Fruit fly (Drosophila melanogaster) whole organism, pupa: ENCODE data around the gene Edem2.

Experiments
- CG10348 ChIP-seq: fragments of 200-800 bp; sonication (Bioruptor generic); IDR thresholded peaks from 2 replicates; pipeline ENCODE4 v1.3.6; 2022; ENCODE audit warnings: missing biosample characterization, missing genetic modification characterization
- CG12605 ChIP-seq: fragments of 200-800 bp; sonication (Bioruptor generic); IDR thresholded peaks from 2 replicates; pipeline ENCODE4 v1.3.6; 2022; ENCODE audit warnings: missing biosample characterization, missing genetic modification characterization
- CG13204 ChIP-seq: fragments of 200-800 bp; sonication (Bioruptor generic); optimal IDR thresholded peaks from 2 replicates; lab custom pipeline; 2018; ENCODE audit warnings: missing biosample characterization, mild to moderate bottlenecking, missing genetic modification characterization, moderate library complexity
- CG14655 ChIP-seq: fragments of 200-800 bp; sonication (Bioruptor generic); optimal IDR thresholded peaks from 3 replicates; lab custom pipeline; 2017; ENCODE audit warnings: mild to moderate bottlenecking, missing biosample characterization, missing genetic modification reagents, missing genetic modification characterization
- CG15710 ChIP-seq: fragments of 200-800 bp; sonication (Bioruptor generic); optimal IDR thresholded peaks from 2 replicates; lab custom pipeline; 2018; ENCODE audit warnings: missing biosample characterization, mild to moderate bottlenecking, missing genetic modification characterization, moderate library complexity
- CG17806 ChIP-seq: fragments of 200-800 bp; sonication (Bioruptor generic); optimal IDR thresholded peaks from 2 replicates; lab custom pipeline; 2018; ENCODE audit warnings: missing biosample characterization, mild to moderate bottlenecking, missing genetic modification characterization, moderate library complexity
- CG32121 ChIP-seq: fragments of 200-800 bp; sonication (Bioruptor generic); IDR thresholded peaks from 2 replicates; pipeline ENCODE4 v1.3.6; 2022; ENCODE audit warnings: missing biosample characterization, missing genetic modification characterization
- CG34367 ChIP-seq: fragments of 200-800 bp; sonication (Bioruptor generic); optimal IDR thresholded peaks from 2 replicates; lab custom pipeline; 2018; ENCODE audit warnings: missing biosample characterization, mild to moderate bottlenecking, missing genetic modification characterization
- CG4496 ChIP-seq: fragments of 200-800 bp; sonication (Bioruptor generic); IDR thresholded peaks from 3 replicates; pipeline ENCODE4 v1.3.6; 2022; ENCODE audit warnings: missing biosample characterization, missing genetic modification characterization
- CG8159 ChIP-seq: fragments of 200-800 bp; sonication (Bioruptor generic); optimal IDR thresholded peaks from 3 replicates; lab custom pipeline; 2018; ENCODE audit warnings: missing biosample characterization, mild to moderate bottlenecking, missing genetic modification characterization, moderate library complexity
- CG8301 ChIP-seq: fragments of 200-800 bp; sonication (Bioruptor generic); optimal IDR thresholded peaks from 2 replicates; lab custom pipeline; 2018; ENCODE audit warnings: missing biosample characterization, mild to moderate bottlenecking, missing genetic modification characterization
- CG9948 ChIP-seq: fragments of 200-800 bp; sonication (Bioruptor generic); optimal IDR thresholded peaks from 2 replicates; lab custom pipeline; 2018; ENCODE audit warnings: missing biosample characterization, mild to moderate bottlenecking, missing genetic modification characterization, moderate library complexity
- D1 ChIP-seq: fragments of 200-800 bp; sonication (Bioruptor generic); optimal IDR thresholded peaks from 2 replicates; lab custom pipeline; 2018; ENCODE audit warnings: missing biosample characterization, mild to moderate bottlenecking, missing genetic modification characterization, moderate library complexity
- EcR ChIP-seq: fragments of 200-800 bp; sonication (Bioruptor generic); optimal IDR thresholded peaks from 3 replicates; lab custom pipeline; 2019; ENCODE audit warnings: missing biosample characterization, missing genetic modification characterization, mild to moderate bottlenecking, moderate library complexity, missing genetic modification reagents
- Ets98B ChIP-seq: fragments of 200-800 bp; sonication (Bioruptor generic); IDR thresholded peaks from 2 replicates; pipeline ENCODE4 v1.3.6; 2022; ENCODE audit warnings: missing biosample characterization, missing genetic modification characterization
- Pif1A ChIP-seq: fragments of 200-800 bp; sonication (Bioruptor generic); optimal IDR thresholded peaks from 3 replicates; lab custom pipeline; 2016; ENCODE audit warnings: missing biosample characterization, missing genetic modification characterization
- Pif1B ChIP-seq: fragments of 200-800 bp; sonication (Bioruptor generic); optimal IDR thresholded peaks from 3 replicates; lab custom pipeline; 2016; ENCODE audit warnings: missing biosample characterization, missing genetic modification characterization
- Snoo ChIP-seq: fragments of 200-800 bp; sonication (Bioruptor generic); optimal IDR thresholded peaks from 3 replicates; lab custom pipeline; 2017; ENCODE audit warnings: missing biosample characterization, mild to moderate bottlenecking, missing genetic modification characterization, inconsistent platforms
- fd96Ca ChIP-seq: fragments of 200-800 bp; sonication (Bioruptor generic); IDR thresholded peaks from 3 replicates; pipeline ENCODE4 v1.3.6; 2022; ENCODE audit warnings: missing biosample characterization, missing genetic modification characterization
- gl ChIP-seq: fragments of 200-800 bp; sonication (Bioruptor generic); optimal IDR thresholded peaks from 2 replicates; lab custom pipeline; 2018; ENCODE audit warnings: missing biosample characterization, mild to moderate bottlenecking, missing genetic modification characterization
- rn ChIP-seq: fragments of 200-800 bp; sonication (Bioruptor generic); IDR thresholded peaks from 2 replicates; pipeline ENCODE4 v1.3.6; 2022; ENCODE audit warnings: missing biosample characterization, missing genetic modification characterization

The Edem2 gene

DNA sequence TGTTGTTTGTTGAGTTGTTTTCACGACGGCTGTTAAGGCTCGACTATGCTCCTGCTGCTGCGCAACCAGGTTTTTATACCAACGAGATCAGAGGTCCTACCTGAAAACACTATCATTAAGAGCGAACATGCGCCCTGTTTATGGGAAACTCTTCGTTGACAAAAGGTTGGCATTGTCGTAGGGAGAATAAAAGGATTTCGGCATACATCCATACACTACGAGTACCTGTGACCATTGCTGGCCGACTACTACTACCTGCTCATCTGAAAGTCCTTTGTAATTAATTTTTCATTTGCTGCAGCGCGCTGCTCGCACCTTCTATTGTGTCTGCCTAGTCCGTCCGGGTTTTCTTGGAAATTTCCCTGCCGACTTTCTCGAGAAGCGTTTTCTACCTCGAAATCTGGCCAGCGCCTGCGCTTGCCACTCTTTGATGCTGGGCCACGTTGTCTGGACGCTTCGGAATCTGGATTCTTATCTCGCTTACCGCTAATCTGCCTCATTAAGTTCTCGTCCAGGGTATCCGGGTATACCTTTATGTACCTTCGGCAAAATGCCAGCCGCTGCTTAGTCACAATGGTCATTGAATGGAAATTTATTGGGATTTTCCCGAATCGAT, 33.3 kb downstream of the Edem2 start, which contains the start of gene CG15480:
TSS of gene CG15480 (minus strand) at position 51 of the 616 bp plus-strand sequence.
- no peak for TF ChIP-seq rn
- no peak for TF ChIP-seq EcR (GFP tag; lab: Kevin White, UChicago)
- TF ChIP-seq fd96Ca (GFP tag; lab: Robert Waterston, UW): no peak
- TF ChIP-seq D1 (tag; lab: Kevin White, UChicago): no peak
- no peak for TF ChIP-seq CG17806 (tag; lab: Kevin White, UChicago)

- TF ChIP-seq CG8159 (tag; lab: Kevin White, UChicago): no peak
- TF ChIP-seq CG13204 (GFP tag; lab: Kevin White, UChicago): no peak
- no peak for TF ChIP-seq CG14655 (GFP tag; lab: Kevin White, UChicago)
- TF ChIP-seq gl (tag; lab: Kevin White, UChicago): no peak
- no peak for TF ChIP-seq CG9948 (tag; lab: Kevin White, UChicago)
- no peak for TF ChIP-seq EcR (GFP tag; lab: Kevin White, UChicago)
- TF ChIP-seq D1 (tag; lab: Kevin White, UChicago): no peak
- no peak for TF ChIP-seq CG17806 (tag; lab: Kevin White, UChicago)
- no peak for TF ChIP-seq Pif1A (GFP tag; lab: Kevin White, UChicago)
- TF ChIP-seq CG15710 (tag; lab: Kevin White, UChicago): no peak
- TF ChIP-seq CG12605 (GFP tag; lab: Robert Waterston, UW): no peak
- no peak for TF ChIP-seq CG8301 (tag; lab: Kevin White, UChicago)
- TF ChIP-seq Pif1B (GFP tag; lab: Kevin White, UChicago): no peak
- no peak for TF ChIP-seq CG34367 (tag; lab: Kevin White, UChicago)
- no peak for TF ChIP-seq Snoo
- TF ChIP-seq CG10348: no peak
- TF ChIP-seq fd96Ca (GFP tag; lab: Robert Waterston, UW): no peak
- no peak for TF ChIP-seq Ets98B (GFP tag; lab: Robert Waterston, UW)
Measured at dm6 chr2L:13227242-13227641, 35.2 kb downstream of the Edem2 start, which contains the start of gene CG16813. CG16813 (plus strand) TSS chr2L:13227529.

dm6 chr2L:13229388-13229882, 37.4 kb downstream of the Edem2 start, which contains the start of gene CG16815:
CG16815 (plus strand) TSS chr2L:13229832.
- no peak for TF ChIP-seq CG4496

dm6 chr2L:13231739-13232138, 39.7 kb downstream of the Edem2 start, which contains the start of gene Prosalpha6T:
Prosalpha6T (plus strand) TSS chr2L:13232039.
- TF ChIP-seq EcR (GFP tag; lab: Kevin White, UChicago): no peak
- TF ChIP-seq rn: no peak
- TF ChIP-seq CG15710 (tag; lab: Kevin White, UChicago): no peak
- no peak for TF ChIP-seq CG9948 (tag; lab: Kevin White, UChicago)
- no peak for TF ChIP-seq CG8301 (tag; lab: Kevin White, UChicago)
- TF ChIP-seq Pif1A (GFP tag; lab: Kevin White, UChicago): no peak
- no peak for TF ChIP-seq CG12605 (GFP tag; lab: Robert Waterston, UW)
- TF ChIP-seq Pif1B (GFP tag; lab: Kevin White, UChicago): no peak

dm6 chr2L:13234610-13235489, 42.8 kb downstream of the Edem2 start, which contains the start of gene Mabi:
Mabi (minus strand) TSS chr2L:13234660.
- TF ChIP-seq rn: no peak
- no peak for TF ChIP-seq Pif1B (GFP tag; lab: Kevin White, UChicago)
- no peak for TF ChIP-seq CG9948 (tag; lab: Kevin White, UChicago)
- no peak for TF ChIP-seq Snoo
- no peak for TF ChIP-seq CG13204 (GFP tag; lab: Kevin White, UChicago)
- TF ChIP-seq CG32121 (GFP tag; lab: Robert Waterston, UW): no peak
- TF ChIP-seq CG10348: no peak
- TF ChIP-seq Ets98B (GFP tag; lab: Robert Waterston, UW): no peak
- TF ChIP-seq D1 (tag; lab: Kevin White, UChicago): no peak
- no peak for TF ChIP-seq CG4496
- no peak for TF ChIP-seq EcR (GFP tag; lab: Kevin White, UChicago)
- TF ChIP-seq CG15710 (tag; lab: Kevin White, UChicago): no peak
- TF ChIP-seq Pif1A (GFP tag; lab: Kevin White, UChicago): no peak
- no peak for TF ChIP-seq CG17806 (tag; lab: Kevin White, UChicago)
- TF ChIP-seq CG12605 (GFP tag; lab: Robert Waterston, UW): no peak

- TF ChIP-seq CG12605 (GFP tag; lab: Robert Waterston, UW): no peak
- no peak for TF ChIP-seq gl (tag; lab: Kevin White, UChicago)
- TF ChIP-seq CG32121 (GFP tag; lab: Robert Waterston, UW): no peak
- TF ChIP-seq CG15710 (tag; lab: Kevin White, UChicago): no peak
- TF ChIP-seq fd96Ca (GFP tag; lab: Robert Waterston, UW): no peak
- TF ChIP-seq EcR (GFP tag; lab: Kevin White, UChicago): no peak
- TF ChIP-seq D1 (tag; lab: Kevin White, UChicago): no peak
Measured at dm6 chr2L:13236194-13236593, 44.2 kb downstream of the Edem2 start, which contains the start of gene Jhbp14. Jhbp14 (plus strand) TSS chr2L:13236494.
